Worm (Caenorhabditis elegans): ENCODE results near the gene F25B3.5.
A peak's percentile ranks its signal among the peaks of the same experiment; 100 is the strongest.

F25B3.5 gene

ce11 chrV:9570197-9570596 lies at the start of gene F25B3.5:
Gene F25B3.5 (minus strand): TSS chrV:9570297.
- TF ChIP-seq nhr-80 (tag; optimal IDR thresholded peaks at IDR 0.05): peak; percentile 3
- no peak for TF ChIP-seq hrde-1 (tag; optimal IDR thresholded peaks at IDR 0.05; ENCODE audit: borderline replicate concordance)

- TF ChIP-seq sptf-2 (GFP tag; optimal IDR thresholded peaks at IDR 0.05) (no peak), madf-8 (GFP tag; conservative IDR thresholded peaks at IDR 0.05) (no peak), lin-35 (GFP tag; optimal IDR thresholded peaks at IDR 0.05) (no peak), F37B4.10 (GFP tag; IDR thresholded peaks at IDR 0.05) (no peak), aptf-2 (GFP tag; conservative IDR thresholded peaks at IDR 0.05) (no peak), ztf-25 (GFP tag; IDR thresholded peaks at IDR 0.05) (no peak), ceh-27 (GFP tag; optimal IDR thresholded peaks at IDR 0.05) (no peak), pha-4 (tag; optimal IDR thresholded peaks at IDR 0.05) (no peak), mes-4 (tag; optimal IDR thresholded peaks at IDR 0.05) (no peak), nfyb-1 (GFP tag; IDR thresholded peaks at IDR 0.05) (no peak), B0035.1 (tag; optimal IDR thresholded peaks at IDR 0.05) (no peak), hlh-12 (tag; optimal IDR thresholded peaks at IDR 0.05) (no peak), F55B11.4 (tag; optimal IDR thresholded peaks at IDR 0.05; ENCODE audit: borderline replicate concordance, insufficient read depth) (no peak), somi-1 (GFP tag; optimal IDR thresholded peaks at IDR 0.05) (no peak), C06A6.2 (GFP tag; conservative IDR thresholded peaks at IDR 0.05) (no peak), ceh-40 (GFP tag; IDR thresholded peaks at IDR 0.05) (no peak), ceh-91 (GFP tag; IDR thresholded peaks at IDR 0.05) (no peak), lag-1 (GFP tag; IDR thresholded peaks at IDR 0.05) (no peak)
Measured at ce11 chrV:9619850-9620249, 49.8 kb upstream of the F25B3.5 start, which contains the start of gene idpc-6. Gene idpc-6 (plus strand): TSS chrV:9620150.

- TF ChIP-seq F57A8.1 (GFP tag; optimal IDR thresholded peaks at IDR 0.05) (no peak), tbp1 (GFP tag; optimal IDR thresholded peaks at IDR 0.05) (no peak), ets-4 (GFP tag; optimal IDR thresholded peaks at IDR 0.05) (no peak), F23B12.7 (tag; optimal IDR thresholded peaks at IDR 0.05; ENCODE audit: insufficient read depth) (no peak), attf-3 (GFP tag; conservative IDR thresholded peaks at IDR 0.05) (no peak)
Measured at ce11 chrV:9618919-9619318, 48.8 kb upstream of the F25B3.5 start, which contains the start of gene idpc-7. Gene idpc-7 (minus strand): TSS chrV:9619019.

ce11 chrV:9618420-9618819 lies 48.3 kb upstream of the F25B3.5 start:
- TF ChIP-seq nfya-1 (tag; optimal IDR thresholded peaks at IDR 0.05; ENCODE audit: borderline replicate concordance, insufficient read depth): no peak
- no peak for TF ChIP-seq sdz-38 (tag; optimal IDR thresholded peaks at IDR 0.05)
- no peak for TF ChIP-seq ekl-4 (GFP tag; IDR thresholded peaks at IDR 0.05)
- no peak for TF ChIP-seq madf-3 (GFP tag; IDR thresholded peaks at IDR 0.05)
- no peak for TF ChIP-seq ceh-91 (GFP tag; IDR thresholded peaks at IDR 0.05)
- TF ChIP-seq die-1 (tag; optimal IDR thresholded peaks at IDR 0.05): no peak
- no peak for TF ChIP-seq lag-1 (GFP tag; IDR thresholded peaks at IDR 0.05)
- no peak for TF ChIP-seq rcor-1 (GFP tag; IDR thresholded peaks at IDR 0.05)
- no peak for TF ChIP-seq snpc-1.1 (tag; optimal IDR thresholded peaks at IDR 0.05; ENCODE audit: insufficient read depth)
- no peak for TF ChIP-seq atf-7 (tag; optimal IDR thresholded peaks at IDR 0.05)
- TF ChIP-seq zfh-2 (GFP tag; conservative IDR thresholded peaks at IDR 0.05): peak; percentile 96
- peak; percentile 40 for TF ChIP-seq chd-7 (tag; optimal IDR thresholded peaks at IDR 0.05)
- TF ChIP-seq akir-1 (GFP tag; optimal IDR thresholded peaks at IDR 0.05): no peak
- TF ChIP-seq F37B4.10 (GFP tag; IDR thresholded peaks at IDR 0.05): no peak
- no peak for TF ChIP-seq xnd-1 (tag; optimal IDR thresholded peaks at IDR 0.05)
- no peak for TF ChIP-seq nhr-90 (tag; optimal IDR thresholded peaks at IDR 0.05)
- TF ChIP-seq hsf-1 (GFP tag; IDR thresholded peaks at IDR 0.05): no peak
- no peak for TF ChIP-seq ztf-28 (GFP tag; IDR thresholded peaks at IDR 0.05)
- no peak for TF ChIP-seq dox-1 (GFP tag; IDR thresholded peaks at IDR 0.05)
- TF ChIP-seq dpl-1 (GFP tag; optimal IDR thresholded peaks at IDR 0.05): no peak
- no peak for TF ChIP-seq mcd-1 (GFP tag; IDR thresholded peaks at IDR 0.05)
- no peak for TF ChIP-seq hlh-12 (tag; optimal IDR thresholded peaks at IDR 0.05)
- TF ChIP-seq F52B5.7 (tag; optimal IDR thresholded peaks at IDR 0.05): peak; percentile 18
- TF ChIP-seq aptf-3 (GFP tag; IDR thresholded peaks at IDR 0.05): no peak
